Fruit fly (Drosophila melanogaster): Measurements from ENCODE around the gene ND-SGDH.

DNA sequence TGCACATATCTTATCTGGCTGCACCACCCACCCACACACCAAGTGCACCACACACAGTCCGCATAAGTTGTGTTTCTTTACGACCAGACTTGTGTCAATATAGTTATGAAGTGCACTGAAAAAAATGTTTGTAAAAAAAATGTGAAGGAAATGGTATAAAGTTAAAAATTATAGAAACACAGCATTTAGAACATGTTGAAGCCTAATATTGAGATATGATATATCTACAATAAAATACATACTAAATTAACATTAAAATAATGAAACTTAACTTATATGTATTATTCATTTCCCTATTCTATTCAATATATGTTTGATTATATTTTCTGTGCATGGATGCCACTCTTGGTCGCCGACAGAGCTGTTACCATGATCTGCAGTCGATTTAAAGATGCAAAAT lies 25.4 kb downstream of the ND-SGDH start:
- no peak for TF ChIP-seq dl (GFP tag; optimal IDR thresholded peaks at IDR 0.05; ENCODE audit: insufficient read depth in 1 of 2, partially characterized antibody in 2 of 2)
- no peak for TF ChIP-seq Dfd (GFP tag; optimal IDR thresholded peaks at IDR 0.05)
- TF ChIP-seq usp (GFP tag; optimal IDR thresholded peaks at IDR 0.05): no peak
